Fruit fly (Drosophila melanogaster) whole organism, embryonic: ENCODE data around the gene CG17839.

ENCODE experiments used
- Aef1 ChIP-seq: fragments of 200-800 bp; sonication (Bioruptor generic); IDR thresholded peaks from 3 replicates; pipeline ENCODE4 v1.3.6; 2022; ENCODE audit warnings: missing biosample characterization, missing genetic modification characterization
- B-H1 ChIP-seq: fragments of 200-800 bp; sonication (Bioruptor generic); IDR thresholded peaks from 3 replicates; pipeline ENCODE4 v1.3.6; 2022; ENCODE audit warnings: missing biosample characterization, missing genetic modification characterization
- Bdp1 ChIP-seq: fragments of 200-800 bp; sonication (Bioruptor generic); optimal IDR thresholded peaks from 3 replicates; lab custom pipeline; 2016; ENCODE audit warnings: missing biosample characterization, missing genetic modification characterization
- CG10959 ChIP-seq: fragments of 200-800 bp; sonication (Bioruptor generic); IDR thresholded peaks from 2 replicates; pipeline ENCODE4 v1.3.6; 2022; ENCODE audit warnings: missing biosample characterization, missing genetic modification characterization
- CG12942 ChIP-seq: fragments of 200-800 bp; sonication (Bioruptor generic); optimal IDR thresholded peaks from 3 replicates; lab custom pipeline; 2016; ENCODE audit warnings: missing biosample characterization, missing genetic modification characterization
- CG13424 ChIP-seq: fragments of 200-800 bp; sonication (Bioruptor generic); optimal IDR thresholded peaks from 2 replicates; lab custom pipeline; 2019; ENCODE audit warnings: missing biosample characterization, mild to moderate bottlenecking, missing genetic modification characterization, moderate library complexity
- CG14014 ChIP-seq: fragments of 200-800 bp; sonication (Bioruptor generic); IDR thresholded peaks from 2 replicates; pipeline ENCODE4 v1.3.6; 2022; ENCODE audit warnings: missing biosample characterization, missing genetic modification characterization
- CG14667 ChIP-seq: fragments of 200-800 bp; sonication (Bioruptor generic); IDR thresholded peaks from 2 replicates; pipeline ENCODE4 v1.3.6; 2022; ENCODE audit warnings: missing biosample characterization, missing genetic modification characterization
- CG14710 ChIP-seq: fragments of 200-800 bp; sonication (Bioruptor generic); optimal IDR thresholded peaks from 3 replicates; lab custom pipeline; 2019; ENCODE audit warnings: missing biosample characterization, mild to moderate bottlenecking, missing genetic modification characterization, moderate library complexity
- CG15601 ChIP-seq: fragments of 200-800 bp; sonication (Bioruptor generic); optimal IDR thresholded peaks from 3 replicates; lab custom pipeline; 2019; ENCODE audit warnings: missing biosample characterization, mild to moderate bottlenecking, missing genetic modification characterization, moderate library complexity
- CG1647 ChIP-seq: fragments of 200-800 bp; sonication (Bioruptor generic); optimal IDR thresholded peaks from 3 replicates; lab custom pipeline; 2016; ENCODE audit warnings: missing biosample characterization, missing genetic modification characterization
- CG17186 ChIP-seq: fragments of 200-800 bp; sonication (Bioruptor generic); optimal IDR thresholded peaks from 3 replicates; lab custom pipeline; 2017; ENCODE audit warnings: missing biosample characterization, missing genetic modification reagents, missing genetic modification characterization
- CG17912 ChIP-seq: fragments of 200-800 bp; sonication (Bioruptor generic); optimal IDR thresholded peaks from 2 replicates; lab custom pipeline; 2018; ENCODE audit warnings: missing biosample characterization, mild to moderate bottlenecking, missing genetic modification characterization
- CG18262 ChIP-seq: fragments of 200-800 bp; optimal IDR thresholded peaks from 3 replicates; lab custom pipeline; 2019; ENCODE audit warnings: missing biosample characterization, mild to moderate bottlenecking, missing genetic modification characterization, moderate library complexity
- CG2116 ChIP-seq: fragments of 200-800 bp; sonication (Bioruptor generic); optimal IDR thresholded peaks from 3 replicates; lab custom pipeline; 2018; ENCODE audit warnings: missing biosample characterization, mild to moderate bottlenecking, missing genetic modification characterization
- CG2120 ChIP-seq: fragments of 200-800 bp; sonication (Bioruptor generic); optimal IDR thresholded peaks from 3 replicates; lab custom pipeline; 2016; ENCODE audit warnings: missing biosample characterization, missing genetic modification characterization
- CG2202 ChIP-seq: fragments of 200-800 bp; sonication (Bioruptor generic); optimal IDR thresholded peaks from 2 replicates; lab custom pipeline; 2018; ENCODE audit warnings: missing biosample characterization, mild to moderate bottlenecking, missing genetic modification characterization
- CG30020 ChIP-seq: fragments of 200-800 bp; optimal IDR thresholded peaks from 2 replicates; lab custom pipeline; 2019; ENCODE audit warnings: missing biosample characterization, mild to moderate bottlenecking, missing genetic modification characterization, moderate library complexity
- CG31388 ChIP-seq: fragments of 200-800 bp; sonication (Bioruptor generic); optimal IDR thresholded peaks from 2 replicates; lab custom pipeline; 2016; ENCODE audit warnings: missing biosample characterization, missing genetic modification characterization
- CG33213 ChIP-seq: fragments of 200-800 bp; sonication (Bioruptor generic); optimal IDR thresholded peaks from 3 replicates; lab custom pipeline; 2016; ENCODE audit warnings: missing biosample characterization, missing genetic modification characterization
- CG34224 ChIP-seq: fragments of 200-800 bp; sonication (Bioruptor generic); IDR thresholded peaks from 3 replicates; pipeline ENCODE4 v1.3.6; 2022; ENCODE audit warnings: missing biosample characterization, missing genetic modification characterization; ENCODE audit not compliant: partially characterized antibody
- CG6654 ChIP-seq: fragments of 200-800 bp; sonication (Bioruptor generic); optimal IDR thresholded peaks from 2 replicates; lab custom pipeline; 2017; ENCODE audit warnings: missing biosample characterization, mild to moderate bottlenecking, missing genetic modification characterization
- CG8478 ChIP-seq: fragments of >200 bp; optimal IDR thresholded peaks from 2 replicates; lab custom pipeline; 2018
- CG9609 ChIP-seq: fragments of 200-800 bp; sonication (Bioruptor generic); optimal IDR thresholded peaks from 3 replicates; lab custom pipeline; 2016; ENCODE audit warnings: missing biosample characterization, missing genetic modification characterization
- Dref ChIP-seq: fragments of 200-800 bp; sonication (Bioruptor generic); IDR thresholded peaks from 2 replicates; pipeline ENCODE4 v1.3.6; 2022; ENCODE audit warnings: missing biosample characterization, missing genetic modification characterization
- Elba2 ChIP-seq: fragments of 200-800 bp; sonication (Bioruptor generic); optimal IDR thresholded peaks from 3 replicates; lab custom pipeline; 2016; ENCODE audit warnings: missing biosample characterization, missing genetic modification characterization
- Gug ChIP-seq: fragments of 200-800 bp; sonication (Bioruptor generic); IDR thresholded peaks from 4 replicates; pipeline ENCODE4 v1.3.6; 2022; ENCODE audit warnings: missing biosample characterization, missing genetic modification characterization
- Kr ChIP-seq: fragments of 200-800 bp; sonication (Bioruptor generic); optimal IDR thresholded peaks from 2 replicates; lab custom pipeline; 2017; ENCODE audit warnings: missing biosample characterization, mild to moderate bottlenecking, missing genetic modification characterization
- Max ChIP-seq: fragments of 200-800 bp; sonication (Bioruptor generic); optimal IDR thresholded peaks from 2 replicates; lab custom pipeline; 2016; ENCODE audit warnings: missing biosample characterization, mild to moderate bottlenecking, missing genetic modification characterization
- Mes4 ChIP-seq: fragments of 200-800 bp; sonication (Bioruptor generic); optimal IDR thresholded peaks from 2 replicates; lab custom pipeline; 2016; ENCODE audit warnings: missing biosample characterization, missing genetic modification characterization
- Oli ChIP-seq: fragments of 200-800 bp; sonication (Bioruptor generic); optimal IDR thresholded peaks from 2 replicates; lab custom pipeline; 2018; ENCODE audit warnings: missing biosample characterization, mild to moderate bottlenecking, missing genetic modification characterization, moderate library complexity
- Sox102F ChIP-seq: fragments of 200-800 bp; sonication (Bioruptor generic); optimal IDR thresholded peaks from 2 replicates; lab custom pipeline; 2018; ENCODE audit warnings: missing biosample characterization, mild to moderate bottlenecking, missing genetic modification characterization, moderate library complexity
- Stat92E ChIP-seq, 3 experiments: fragments of >200 bp in 2 of 3; fragments of 200-800 bp in 1 of 3; sonication (Bioruptor generic) in 1 of 3; optimal IDR thresholded peaks; 2 replicates each; lab custom pipeline; 2017 to 2019; ENCODE audit warnings: missing biosample characterization in 3 of 3, missing genetic modification characterization in 3 of 3, mild to moderate bottlenecking in 1 of 3, moderate library complexity in 1 of 3
- crp ChIP-seq, 2 experiments: fragments of 200-800 bp; sonication (Bioruptor generic); optimal IDR thresholded peaks; 2 replicates in 1 of 2; 3 replicates in 1 of 2; lab custom pipeline; 2017; ENCODE audit warnings: missing biosample characterization in 2 of 2, missing genetic modification characterization in 2 of 2, mild to moderate bottlenecking in 1 of 2, moderate library complexity in 1 of 2
- dm ChIP-seq: fragments of 200-800 bp; sonication (Bioruptor generic); optimal IDR thresholded peaks from 3 replicates; lab custom pipeline; 2016; ENCODE audit warnings: missing biosample characterization, missing genetic modification characterization
- emc ChIP-seq: fragments of 200-800 bp; sonication (Bioruptor generic); optimal IDR thresholded peaks from 2 replicates; lab custom pipeline; 2016; ENCODE audit warnings: missing biosample characterization, missing genetic modification characterization
- gfzf ChIP-seq: fragments of 200-800 bp; sonication (Bioruptor generic); optimal IDR thresholded peaks from 2 replicates; lab custom pipeline; 2016; ENCODE audit warnings: missing biosample characterization, mild to moderate bottlenecking, missing genetic modification characterization, moderate library complexity
- grn ChIP-seq: fragments of 200-800 bp; sonication (Bioruptor generic); optimal IDR thresholded peaks from 3 replicates; lab custom pipeline; 2017; ENCODE audit warnings: missing biosample characterization, missing genetic modification characterization
- h ChIP-seq: fragments of >200 bp; optimal IDR thresholded peaks from 2 replicates; lab custom pipeline; 2017
- hbn ChIP-seq: fragments of 200-800 bp; sonication (Bioruptor generic); IDR thresholded peaks from 2 replicates; pipeline ENCODE4 v1.3.6; 2022; ENCODE audit warnings: missing biosample characterization, missing genetic modification characterization; ENCODE audit not compliant: partially characterized antibody
- lmd ChIP-seq: fragments of 200-800 bp; sonication (Bioruptor generic); IDR thresholded peaks from 2 replicates; pipeline ENCODE4 v1.3.6; 2022; ENCODE audit warnings: missing biosample characterization, missing genetic modification characterization
- p53 ChIP-seq: fragments of 200-800 bp; sonication (Bioruptor generic); optimal IDR thresholded peaks from 2 replicates; lab custom pipeline; 2016; ENCODE audit warnings: missing biosample characterization, missing genetic modification characterization
- pfk ChIP-seq: fragments of 200-800 bp; sonication (Bioruptor generic); optimal IDR thresholded peaks from 2 replicates; lab custom pipeline; 2018; ENCODE audit warnings: missing biosample characterization, mild to moderate bottlenecking, missing genetic modification characterization, moderate library complexity
- pzg ChIP-seq: fragments of 200-800 bp; sonication (Bioruptor generic); optimal IDR thresholded peaks from 3 replicates; lab custom pipeline; 2018; ENCODE audit warnings: missing biosample characterization, mild to moderate bottlenecking, missing genetic modification characterization, moderate library complexity
- row ChIP-seq: fragments of 200-800 bp; sonication (Bioruptor generic); IDR thresholded peaks from 3 replicates; pipeline ENCODE4 v1.3.6; 2022; ENCODE audit warnings: missing biosample characterization, missing genetic modification characterization
- scrt ChIP-seq: fragments of 200-800 bp; sonication (Bioruptor generic); optimal IDR thresholded peaks from 2 replicates; lab custom pipeline; 2018; ENCODE audit warnings: missing biosample characterization, mild to moderate bottlenecking, missing genetic modification characterization, moderate library complexity
- sima ChIP-seq: fragments of 200-800 bp; sonication (Bioruptor generic); optimal IDR thresholded peaks from 2 replicates; lab custom pipeline; 2016; ENCODE audit warnings: missing biosample characterization, missing genetic modification characterization
- slou ChIP-seq: fragments of 200-800 bp; sonication (Bioruptor generic); optimal IDR thresholded peaks from 3 replicates; lab custom pipeline; 2016; ENCODE audit warnings: missing biosample characterization, missing genetic modification characterization
- sna ChIP-seq: fragments of 200-800 bp; sonication (Bioruptor generic); IDR thresholded peaks from 2 replicates; pipeline ENCODE4 v1.3.6; 2022; ENCODE audit warnings: missing biosample characterization, missing genetic modification characterization; ENCODE audit not compliant: partially characterized antibody
- z ChIP-seq: fragments of 200-800 bp; sonication (Bioruptor generic); IDR thresholded peaks from 3 replicates; pipeline ENCODE4 v1.3.6; 2022; ENCODE audit warnings: missing biosample characterization, missing genetic modification characterization
- zen2 ChIP-seq: fragments of 200-800 bp; sonication (Bioruptor generic); IDR thresholded peaks from 3 replicates; pipeline ENCODE4 v1.3.6; 2022; ENCODE audit warnings: missing biosample characterization, missing genetic modification characterization; ENCODE audit not compliant: partially characterized antibody
- zfh2 ChIP-seq: fragments of 200-800 bp; sonication (Bioruptor generic); optimal IDR thresholded peaks from 2 replicates; lab custom pipeline; 2016; ENCODE audit warnings: missing biosample characterization, missing genetic modification characterization

Gene CG17839

DNA sequence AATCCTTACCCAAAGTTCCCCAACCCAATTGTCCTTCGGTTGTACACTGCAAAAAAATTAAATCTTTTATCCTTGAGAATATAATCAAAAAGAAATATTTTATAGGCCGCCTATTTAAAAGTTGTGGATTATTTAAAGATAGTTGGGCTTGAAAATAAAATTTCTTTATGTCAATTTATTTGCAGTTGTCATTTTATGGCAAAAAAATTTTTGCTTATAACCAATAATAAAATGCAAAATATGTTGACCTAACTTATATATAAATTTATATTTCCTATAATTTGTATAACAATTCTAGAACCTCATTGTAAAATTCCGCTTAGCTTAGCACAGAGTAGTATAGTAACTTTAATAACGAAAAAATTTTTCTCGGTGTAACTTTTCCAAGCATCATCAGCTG lies 42.5 kb downstream of the CG17839 start (continued):
- no peak for TF ChIP-seq CG14667
- TF ChIP-seq crp (GFP tag; optimal IDR thresholded peaks at IDR 0.05; lab: Kevin White, UChicago), result no peak
- no peak for TF ChIP-seq dm (GFP tag; lab: Kevin White, UChicago)
- TF ChIP-seq CG17912 (GFP tag; lab: Kevin White, UChicago), result no peak
- TF ChIP-seq grn, result no peak
- no peak for TF ChIP-seq gfzf (GFP tag; lab: Kevin White, UChicago)
- TF ChIP-seq Max (GFP tag; lab: Kevin White, UChicago), result no peak
- peak; percentile 31 for TF ChIP-seq Oli (tag; lab: Kevin White, UChicago)
- no peak for TF ChIP-seq Stat92E (GFP tag; optimal IDR thresholded peaks at IDR 0.05; lab: Kevin White, UChicago)
- TF ChIP-seq CG30020 (tag; lab: Kevin White, UChicago), result no peak
- TF ChIP-seq CG2120 (GFP tag; lab: Kevin White, UChicago), result peak; percentile 26
- TF ChIP-seq CG34224 (GFP tag; lab: Robert Waterston, UW), result no peak
- no peak for TF ChIP-seq h
- TF ChIP-seq CG2202 (tag; lab: Kevin White, UChicago), result no peak
- TF ChIP-seq hbn (GFP tag; lab: Robert Waterston, UW), result no peak
- no peak for TF ChIP-seq Gug (GFP tag; lab: Robert Waterston, UW)
- TF ChIP-seq sna (GFP tag; lab: Robert Waterston, UW), result no peak
- TF ChIP-seq CG8478 (lab: Kevin White, UChicago), result no peak
- no peak for TF ChIP-seq pzg (GFP tag; lab: Kevin White, UChicago)
- TF ChIP-seq CG17186 (GFP tag; lab: Kevin White, UChicago), result no peak
- TF ChIP-seq zen2, result no peak
- TF ChIP-seq Kr (GFP tag; lab: Kevin White, UChicago), result no peak
- TF ChIP-seq CG2116, result no peak
- no peak for TF ChIP-seq zfh2 (GFP tag; lab: Kevin White, UChicago)
- no peak for TF ChIP-seq sima (GFP tag; lab: Kevin White, UChicago)
- TF ChIP-seq CG14014 (GFP tag; lab: Robert Waterston, UW), result no peak
- no peak for TF ChIP-seq Mes4 (GFP tag; lab: Kevin White, UChicago)
- TF ChIP-seq Aef1 (GFP tag; lab: Robert Waterston, UW), result no peak
- no peak for TF ChIP-seq Bdp1 (GFP tag; lab: Kevin White, UChicago)
- no peak for TF ChIP-seq CG1647 (GFP tag; lab: Kevin White, UChicago)
- peak; percentile 40 for TF ChIP-seq Sox102F (GFP tag; lab: Kevin White, UChicago)
- no peak for TF ChIP-seq Elba2 (GFP tag; lab: Kevin White, UChicago)
- TF ChIP-seq Dref (GFP tag; lab: Robert Waterston, UW), result no peak
- TF ChIP-seq z (GFP tag; lab: Robert Waterston, UW), result no peak
- TF ChIP-seq B-H1 (GFP tag; lab: Robert Waterston, UW), result no peak
- no peak for TF ChIP-seq CG33213 (GFP tag; lab: Kevin White, UChicago)
- no peak for TF ChIP-seq emc
- TF ChIP-seq lmd (GFP tag; lab: Robert Waterston, UW), result 0 out of 2 replicates have a peak, but pooled peaks have one; percentile 7
- TF ChIP-seq CG31388, result no peak
- TF ChIP-seq scrt (GFP tag; lab: Kevin White, UChicago), result no peak
- no peak for TF ChIP-seq pfk (GFP tag; lab: Kevin White, UChicago)
- TF ChIP-seq p53 (GFP tag; lab: Kevin White, UChicago), result no peak
- no peak for TF ChIP-seq CG18262 (tag; lab: Kevin White, UChicago)
- no peak for TF ChIP-seq CG9609
- no peak for TF ChIP-seq CG6654
- no peak for TF ChIP-seq slou (GFP tag; lab: Kevin White, UChicago)
- TF ChIP-seq CG13424, result peak; percentile 47
- no peak for TF ChIP-seq CG12942 (GFP tag; lab: Kevin White, UChicago)
- TF ChIP-seq CG14710, result no peak
- TF ChIP-seq CG10959, result no peak
- no peak for TF ChIP-seq CG15601 (tag; lab: Kevin White, UChicago)
- peak; percentile 35; the same call in 1 of the 3 replicates for TF ChIP-seq row (GFP tag; lab: Robert Waterston, UW)
